Worm (Caenorhabditis elegans) whole organism, L1 larva: ENCODE data around the gene Y5F2A.4.

Experiments
- C04F5.9 ChIP-seq: sonication (generic microtip); optimal IDR thresholded peaks from 2 replicates; lab custom pipeline; 2016; ENCODE audit warnings: missing genetic modification characterization, missing compliant biosample characterization
- C16A3.4 ChIP-seq: fragments of 150-350 bp; optimal IDR thresholded peaks from 2 replicates; lab custom pipeline; 2014; ENCODE audit warnings: missing biosample characterization, missing genetic modification characterization
- F16B12.6 ChIP-seq: fragments of 150-350 bp; optimal IDR thresholded peaks from 2 replicates; lab custom pipeline; 2014; ENCODE audit warnings: missing biosample characterization, missing genetic modification characterization
- Y116A8C.19 ChIP-seq: sonication (generic microtip); optimal IDR thresholded peaks from 2 replicates; lab custom pipeline; 2016; ENCODE audit warnings: missing compliant biosample characterization, missing genetic modification characterization, borderline replicate concordance
- aha-1 ChIP-seq: fragments of 150-350 bp; optimal IDR thresholded peaks from 2 replicates; lab custom pipeline; 2014; ENCODE audit warnings: missing biosample characterization, missing genetic modification characterization
- aly-2 ChIP-seq: fragments of 150-350 bp; optimal IDR thresholded peaks from 2 replicates; lab custom pipeline; 2014; ENCODE audit warnings: missing biosample characterization, missing genetic modification characterization
- ama-1 ChIP-seq: fragments of 150-350 bp; optimal IDR thresholded peaks from 2 replicates; lab custom pipeline; 2014
- blmp-1 ChIP-seq: fragments of 150-350 bp; optimal IDR thresholded peaks from 2 replicates; lab custom pipeline; 2014; ENCODE audit warnings: missing biosample characterization, missing genetic modification characterization
- ceh-63 ChIP-seq: fragments of 200-800 bp; sonication (Bioruptor generic); optimal IDR thresholded peaks from 2 replicates; lab custom pipeline; 2018; ENCODE audit warnings: mild to moderate bottlenecking, missing genetic modification characterization, missing compliant biosample characterization
- ceh-82 ChIP-seq, 3 experiments: fragments of 150-350 bp in 1 of 3; sonication (generic microtip) in 2 of 3; optimal IDR thresholded peaks; 2 replicates each; lab custom pipeline; 2014 to 2017; ENCODE audit warnings: missing biosample characterization in 3 of 3, missing genetic modification characterization in 3 of 3
- ceh-88 ChIP-seq: fragments of 200-800 bp; sonication (Bioruptor generic); IDR thresholded peaks from 2 replicates; pipeline ENCODE4 v1.3.6; 2022; ENCODE audit warnings: missing genetic modification characterization, missing compliant biosample characterization
- ces-1 ChIP-seq: fragments of 150-350 bp; optimal IDR thresholded peaks from 2 replicates; lab custom pipeline; 2014; ENCODE audit warnings: missing biosample characterization, missing genetic modification reagents, missing genetic modification characterization
- dsc-1 ChIP-seq: sonication (generic microtip); optimal IDR thresholded peaks from 2 replicates; lab custom pipeline; 2016; ENCODE audit warnings: mild to moderate bottlenecking, missing genetic modification characterization, missing compliant biosample characterization
- efl-3 ChIP-seq: fragments of 200-800 bp; sonication (Bioruptor generic); optimal IDR thresholded peaks from 2 replicates; lab custom pipeline; 2018; ENCODE audit warnings: mild to moderate bottlenecking, missing genetic modification characterization, missing compliant biosample characterization
- elt-3 ChIP-seq, 6 experiments: fragments of 150-350 bp in 1 of 6; sonication (generic microtip); optimal IDR thresholded peaks; 2 replicates each; lab custom pipeline; 2017 to 2018; ENCODE audit warnings: missing biosample characterization in 6 of 6, missing genetic modification characterization in 6 of 6, inconsistent platforms in 1 of 6
- ets-5 ChIP-seq: fragments of 200-800 bp; sonication (Bioruptor generic); IDR thresholded peaks from 2 replicates; pipeline ENCODE4 v1.3.6; 2022; ENCODE audit warnings: missing genetic modification characterization, missing compliant biosample characterization
- fkh-4 ChIP-seq: sonication (generic microtip); optimal IDR thresholded peaks from 2 replicates; lab custom pipeline; 2016; ENCODE audit warnings: missing compliant biosample characterization, missing genetic modification characterization, borderline replicate concordance
- fos-1 ChIP-seq: fragments of 150-350 bp; optimal IDR thresholded peaks from 2 replicates; lab custom pipeline; 2014; ENCODE audit warnings: missing biosample characterization, missing genetic modification characterization
- grh-1 ChIP-seq: fragments of 200-800 bp; sonication (Bioruptor generic); IDR thresholded peaks from 2 replicates; pipeline ENCODE4 v1.3.6; 2022; ENCODE audit warnings: missing genetic modification reagents, missing genetic modification characterization, missing compliant biosample characterization
- hlh-17 ChIP-seq: fragments of 200-800 bp; sonication (Bioruptor generic); optimal IDR thresholded peaks from 2 replicates; lab custom pipeline; 2018; ENCODE audit warnings: missing genetic modification characterization, mild to moderate bottlenecking, missing compliant biosample characterization, moderate library complexity, borderline replicate concordance
- hlh-4 ChIP-seq: sonication (generic microtip); optimal IDR thresholded peaks from 2 replicates; lab custom pipeline; 2016; ENCODE audit warnings: mild to moderate bottlenecking, missing genetic modification characterization, missing compliant biosample characterization
- hpl-2 ChIP-seq: fragments of 150-350 bp; optimal IDR thresholded peaks from 2 replicates; lab custom pipeline; 2014; ENCODE audit warnings: missing biosample characterization, missing genetic modification reagents, missing genetic modification characterization
- isw-1 ChIP-seq: fragments of 200-800 bp; sonication (Bioruptor generic); IDR thresholded peaks from 2 replicates; pipeline ENCODE4 v1.3.6; 2022; ENCODE audit warnings: missing genetic modification characterization, missing compliant biosample characterization
- jun-1 ChIP-seq: fragments of 150-350 bp; optimal IDR thresholded peaks from 2 replicates; lab custom pipeline; 2014; ENCODE audit warnings: missing biosample characterization, missing genetic modification reagents, missing genetic modification characterization
- lin-14 ChIP-seq: fragments of 200-800 bp; sonication (Bioruptor generic); optimal IDR thresholded peaks from 2 replicates; lab custom pipeline; 2018; ENCODE audit warnings: mild to moderate bottlenecking, missing genetic modification characterization, moderate library complexity, missing compliant biosample characterization
- lin-35 ChIP-seq, 2 experiments: fragments of 150-350 bp; optimal IDR thresholded peaks; 2 replicates each; lab custom pipeline; 2014; ENCODE audit warnings: missing biosample characterization in 2 of 2, missing genetic modification characterization in 2 of 2, missing genetic modification reagents in 2 of 2
- lir-3 ChIP-seq: sonication (generic microtip); optimal IDR thresholded peaks from 2 replicates; lab custom pipeline; 2016; ENCODE audit warnings: mild to moderate bottlenecking, missing genetic modification characterization, moderate library complexity, missing compliant biosample characterization; ENCODE audit not compliant: poor library complexity
- lsy-2 ChIP-seq, 2 experiments: fragments of 150-350 bp; optimal IDR thresholded peaks; 2 replicates each; lab custom pipeline; 2014; ENCODE audit warnings: missing biosample characterization in 2 of 2, missing genetic modification characterization in 2 of 2
- mdl-1 ChIP-seq, 2 experiments: fragments of 150-350 bp; optimal IDR thresholded peaks; 2 replicates each; lab custom pipeline; 2014 to 2017; ENCODE audit warnings: missing biosample characterization in 2 of 2, missing genetic modification characterization in 2 of 2, inconsistent platforms in 1 of 2
- nhr-11 ChIP-seq: fragments of 150-350 bp; optimal IDR thresholded peaks from 2 replicates; lab custom pipeline; 2014; ENCODE audit warnings: missing biosample characterization, missing genetic modification characterization
- nhr-20 ChIP-seq: sonication (generic microtip); optimal IDR thresholded peaks from 2 replicates; lab custom pipeline; 2016; ENCODE audit warnings: mild to moderate bottlenecking, missing genetic modification characterization, missing compliant biosample characterization
- nhr-237 ChIP-seq: fragments of 150-350 bp; optimal IDR thresholded peaks from 2 replicates; lab custom pipeline; 2014; ENCODE audit warnings: missing biosample characterization, missing genetic modification characterization
- nhr-28 ChIP-seq: fragments of 150-350 bp; optimal IDR thresholded peaks from 2 replicates; lab custom pipeline; 2014; ENCODE audit warnings: missing biosample characterization, missing genetic modification characterization
- nhr-47 ChIP-seq: sonication (generic microtip); optimal IDR thresholded peaks from 2 replicates; lab custom pipeline; 2016; ENCODE audit warnings: mild to moderate bottlenecking, missing genetic modification characterization, moderate library complexity, missing compliant biosample characterization
- nhr-71 ChIP-seq: sonication (generic microtip); optimal IDR thresholded peaks from 2 replicates; lab custom pipeline; 2016; ENCODE audit warnings: mild to moderate bottlenecking, missing genetic modification characterization, moderate library complexity, missing compliant biosample characterization
- nhr-76 ChIP-seq: sonication (generic microtip); optimal IDR thresholded peaks from 2 replicates; lab custom pipeline; 2017; ENCODE audit warnings: missing biosample characterization, missing genetic modification characterization
- nhr-77 ChIP-seq: fragments of 150-350 bp; optimal IDR thresholded peaks from 2 replicates; lab custom pipeline; 2014; ENCODE audit warnings: missing biosample characterization, missing genetic modification characterization
- pag-3 ChIP-seq: sonication (generic microtip); optimal IDR thresholded peaks from 2 replicates; lab custom pipeline; 2017; ENCODE audit warnings: missing genetic modification characterization, mild to moderate bottlenecking, missing compliant biosample characterization, antibody characterized with exemption, borderline replicate concordance; ENCODE audit not compliant: insufficient read depth
- rnt-1 ChIP-seq: sonication (generic microtip); optimal IDR thresholded peaks from 2 replicates; lab custom pipeline; 2016; ENCODE audit warnings: mild to moderate bottlenecking, missing genetic modification characterization, moderate library complexity, missing compliant biosample characterization
- snpc-4 ChIP-seq: fragments of 150-350 bp; optimal IDR thresholded peaks from 2 replicates; lab custom pipeline; 2014; ENCODE audit warnings: missing biosample characterization, missing genetic modification characterization
- snu-23 ChIP-seq: sonication (generic microtip); optimal IDR thresholded peaks from 2 replicates; lab custom pipeline; 2016; ENCODE audit warnings: missing genetic modification characterization, missing compliant biosample characterization
- sptf-1 ChIP-seq: fragments of 150-350 bp; optimal IDR thresholded peaks from 2 replicates; lab custom pipeline; 2014; ENCODE audit warnings: missing biosample characterization, missing genetic modification characterization
- swsn-7 ChIP-seq: sonication (generic microtip); optimal IDR thresholded peaks from 2 replicates; lab custom pipeline; 2016; ENCODE audit warnings: missing genetic modification characterization, missing compliant biosample characterization
- unc-130 ChIP-seq: fragments of 150-350 bp; optimal IDR thresholded peaks from 2 replicates; lab custom pipeline; 2017; ENCODE audit warnings: missing biosample characterization, missing genetic modification characterization, inconsistent platforms
- unc-30 ChIP-seq: sonication (generic microtip); optimal IDR thresholded peaks from 2 replicates; lab custom pipeline; 2017; ENCODE audit warnings: missing biosample characterization, missing genetic modification characterization
- unc-62 ChIP-seq: fragments of 150-350 bp; optimal IDR thresholded peaks from 2 replicates; lab custom pipeline; 2014; ENCODE audit warnings: missing biosample characterization, missing genetic modification reagents, missing genetic modification characterization
- unc-86 ChIP-seq: sonication (generic microtip); optimal IDR thresholded peaks from 2 replicates; lab custom pipeline; 2016; ENCODE audit warnings: missing genetic modification characterization, missing compliant biosample characterization
- unc-98 ChIP-seq: fragments of 200-800 bp; sonication (Bioruptor generic); IDR thresholded peaks from 2 replicates; pipeline ENCODE4 v1.3.6; 2022; ENCODE audit warnings: missing genetic modification characterization, missing compliant biosample characterization
- xbp-1 ChIP-seq: sonication (generic microtip); optimal IDR thresholded peaks from 2 replicates; lab custom pipeline; 2016; ENCODE audit warnings: missing genetic modification characterization, missing compliant biosample characterization
- zag-1 ChIP-seq: fragments of 150-350 bp; optimal IDR thresholded peaks from 2 replicates; lab custom pipeline; 2014; ENCODE audit warnings: missing biosample characterization, missing genetic modification characterization
- ztf-11 ChIP-seq, 2 experiments: sonication (generic microtip); optimal IDR thresholded peaks; 2 replicates each; lab custom pipeline; 2016 to 2017; ENCODE audit warnings: missing genetic modification characterization in 2 of 2, missing biosample characterization in 1 of 2, missing compliant biosample characterization in 1 of 2
- ztf-4 ChIP-seq: fragments of 150-350 bp; optimal IDR thresholded peaks from 2 replicates; lab custom pipeline; 2014; ENCODE audit warnings: missing biosample characterization, missing genetic modification characterization

The Y5F2A.4 gene

ce11 chrIV:11070895-11071294, 7.5 kb downstream of the Y5F2A.4 start:
- peak; percentile 57 for TF ChIP-seq lir-3 (tag; lab: Kevin White, UChicago)
- TF ChIP-seq rnt-1 (tag; lab: Kevin White, UChicago), result peak; percentile 71
- TF ChIP-seq nhr-237, result peak; percentile 68

ce11 chrIV:11068314-11068713, 10.1 kb downstream of the Y5F2A.4 start:
- TF ChIP-seq ceh-82 (tag; optimal IDR thresholded peaks at IDR 0.05; lab: Kevin White, UChicago), result no peak
- TF ChIP-seq lin-14 (GFP tag; lab: Kevin White, UChicago), result peak; percentile 90
- TF ChIP-seq nhr-20 (tag; lab: Kevin White, UChicago), result peak; percentile 66
- no peak for TF ChIP-seq isw-1
- TF ChIP-seq hlh-17 (GFP tag; lab: Kevin White, UChicago), result no peak
- TF ChIP-seq nhr-11 (tag; lab: Kevin White, UChicago), result peak; percentile 83
- peak in 1 of 2 experiments; percentile 0 for TF ChIP-seq mdl-1 (tag; optimal IDR thresholded peaks at IDR 0.05; lab: Kevin White, UChicago)
- TF ChIP-seq nhr-76 (tag; lab: Kevin White, UChicago), result no peak
- no peak for TF ChIP-seq lin-35 (GFP tag; optimal IDR thresholded peaks at IDR 0.05; lab: Kevin White, UChicago)
- no peak for TF ChIP-seq aha-1 (tag; lab: Kevin White, UChicago)
- TF ChIP-seq lsy-2 (tag; optimal IDR thresholded peaks at IDR 0.05; lab: Kevin White, UChicago), result peak; percentile 78 to 87
- TF ChIP-seq ceh-88 (GFP tag; lab: Robert Waterston, UW), result no peak
- TF ChIP-seq grh-1, result no peak
- TF ChIP-seq dsc-1 (tag; lab: Kevin White, UChicago), result no peak
- TF ChIP-seq Y116A8C.19 (tag; lab: Kevin White, UChicago), result no peak
- TF ChIP-seq jun-1 (tag; lab: Kevin White, UChicago), result no peak
- no peak for TF ChIP-seq unc-86 (tag; lab: Kevin White, UChicago)
- peak; percentile 61 for TF ChIP-seq unc-62
- TF ChIP-seq hpl-2 (GFP tag; lab: Kevin White, UChicago), result no peak
- TF ChIP-seq hlh-4 (tag; lab: Kevin White, UChicago), result no peak
- peak; percentile 27 for TF ChIP-seq C16A3.4 (tag; lab: Kevin White, UChicago)
- TF ChIP-seq ztf-11 (tag; optimal IDR thresholded peaks at IDR 0.05; lab: Kevin White, UChicago), result no peak
- no peak for TF ChIP-seq ceh-63 (GFP tag; lab: Kevin White, UChicago)
- no peak for TF ChIP-seq nhr-77
- no peak for TF ChIP-seq snpc-4 (tag; lab: Kevin White, UChicago)
- peak; percentile 96 for TF ChIP-seq nhr-71 (tag; lab: Kevin White, UChicago)
- peak; percentile 51 for TF ChIP-seq swsn-7
- no peak for TF ChIP-seq ama-1
- TF ChIP-seq efl-3, result no peak
- peak; percentile 82 for TF ChIP-seq rnt-1 (tag; lab: Kevin White, UChicago)
- no peak for TF ChIP-seq unc-30 (tag; lab: Kevin White, UChicago)
- no peak for TF ChIP-seq aly-2 (tag; lab: Kevin White, UChicago)
- TF ChIP-seq unc-130, result peak; percentile 42
- peak; percentile 33 for TF ChIP-seq fos-1 (tag; lab: Kevin White, UChicago)
- no peak for TF ChIP-seq blmp-1 (tag; lab: Kevin White, UChicago)
- peak; percentile 69 for TF ChIP-seq ztf-4 (tag; lab: Kevin White, UChicago)
- peak; percentile 18 for TF ChIP-seq C04F5.9
- no peak for TF ChIP-seq nhr-28
- TF ChIP-seq nhr-47 (tag; lab: Kevin White, UChicago), result peak; percentile 53
- TF ChIP-seq ets-5 (GFP tag; lab: Robert Waterston, UW), result no peak
- peak; percentile 44; the same call in 1 of the 2 replicates for TF ChIP-seq unc-98 (GFP tag; lab: Robert Waterston, UW)
- TF ChIP-seq xbp-1 (tag; lab: Kevin White, UChicago), result peak; percentile 35
- no peak for TF ChIP-seq zag-1 (tag; lab: Kevin White, UChicago)
- TF ChIP-seq sptf-1 (tag; lab: Kevin White, UChicago), result no peak
- no peak for TF ChIP-seq fkh-4
- TF ChIP-seq ces-1 (GFP tag; lab: Kevin White, UChicago), result no peak
- TF ChIP-seq F16B12.6 (tag; lab: Kevin White, UChicago), result no peak
- no peak for TF ChIP-seq pag-3
- peak; percentile 64 for TF ChIP-seq snu-23 (GFP tag; lab: Kevin White, UChicago)
- no peak for TF ChIP-seq elt-3 (tag; optimal IDR thresholded peaks at IDR 0.05; lab: Kevin White, UChicago)
